Worm (Caenorhabditis elegans) whole organism, L3 larva: Measurements from ENCODE around the gene C09B9.7.

Experiments used
- R02D3.7 ChIP-seq: fragments of 150-350 bp; optimal IDR thresholded peaks from 2 replicates; lab custom pipeline; 2014; ENCODE audit warnings: missing biosample characterization, missing genetic modification characterization
- ZK546.5 ChIP-seq: sonication (generic microtip); optimal IDR thresholded peaks from 2 replicates; lab custom pipeline; 2017; ENCODE audit warnings: missing biosample characterization, missing genetic modification characterization
- ama-1 ChIP-seq: fragments of 150-350 bp; optimal IDR thresholded peaks from 2 replicates; lab custom pipeline; 2018
- ceh-16 ChIP-seq: sonication (generic microtip); optimal IDR thresholded peaks from 2 replicates; lab custom pipeline; 2017; ENCODE audit warnings: missing biosample characterization, missing genetic modification characterization
- ceh-82 ChIP-seq: fragments of 150-350 bp; optimal IDR thresholded peaks from 2 replicates; lab custom pipeline; 2014; ENCODE audit warnings: missing biosample characterization, missing genetic modification characterization
- elt-2 ChIP-seq: sonication (generic microtip); optimal IDR thresholded peaks from 2 replicates; lab custom pipeline; 2016; ENCODE audit warnings: missing genetic modification reagents, mild to moderate bottlenecking, missing genetic modification characterization, missing compliant biosample characterization
- fos-1 ChIP-seq: fragments of 150-350 bp; optimal IDR thresholded peaks from 2 replicates; lab custom pipeline; 2014; ENCODE audit warnings: missing biosample characterization, missing genetic modification characterization
- lsy-12 ChIP-seq: sonication (generic microtip); optimal IDR thresholded peaks from 2 replicates; lab custom pipeline; 2016; ENCODE audit warnings: mild to moderate bottlenecking, missing genetic modification characterization, missing compliant biosample characterization
- nhr-11 ChIP-seq: fragments of 150-350 bp; optimal IDR thresholded peaks from 2 replicates; lab custom pipeline; 2014; ENCODE audit warnings: missing biosample characterization, missing genetic modification characterization
- nhr-12 ChIP-seq: fragments of 150-350 bp; optimal IDR thresholded peaks from 2 replicates; lab custom pipeline; 2014; ENCODE audit warnings: missing biosample characterization, missing genetic modification characterization
- nhr-237 ChIP-seq: fragments of 150-350 bp; optimal IDR thresholded peaks from 2 replicates; lab custom pipeline; 2014; ENCODE audit warnings: missing biosample characterization, missing genetic modification characterization
- pqm-1 ChIP-seq: fragments of 150-350 bp; optimal IDR thresholded peaks from 2 replicates; lab custom pipeline; 2017; ENCODE audit warnings: missing biosample characterization, missing genetic modification characterization, inconsistent platforms
- ztf-4 ChIP-seq: fragments of 150-350 bp; optimal IDR thresholded peaks from 2 replicates; lab custom pipeline; 2014; ENCODE audit warnings: missing biosample characterization, missing genetic modification characterization

ce11 chrIV:5093462-5093861 lies 32.6 kb upstream of the C09B9.7 start:
- TF ChIP-seq nhr-11 (tag; lab: Kevin White, UChicago) (no peak), nhr-237 (no peak), ama-1 (lab: Kevin White, UChicago) (no peak), fos-1 (tag; lab: Kevin White, UChicago) (no peak), ztf-4 (no peak), ZK546.5 (tag; lab: Kevin White, UChicago) (no peak), lsy-12 (tag; lab: Kevin White, UChicago) (no peak), ceh-82 (tag; lab: Kevin White, UChicago) (no peak), R02D3.7 (tag; lab: Kevin White, UChicago) (no peak), elt-2 (tag; lab: Kevin White, UChicago) (no peak), nhr-12 (tag; lab: Kevin White, UChicago) (no peak), pqm-1 (tag; lab: Kevin White, UChicago) (no peak), ceh-16 (tag; lab: Kevin White, UChicago) (no peak)
